Fruit fly (Drosophila melanogaster) whole organism, wandering third instar larva: Measurements from ENCODE around the gene Est-Q.

ENCODE experiments used
- CG32264 ChIP-seq: fragments of 200-800 bp; sonication (Bioruptor generic); optimal IDR thresholded peaks from 2 replicates; lab custom pipeline; 2016; ENCODE audit warnings: missing biosample characterization, missing genetic modification characterization
- Dfd ChIP-seq: fragments of >200 bp; optimal IDR thresholded peaks from 2 replicates; lab custom pipeline; 2017; ENCODE audit warnings: missing biosample characterization, missing genetic modification characterization
- Myc ChIP-seq: fragments of >200 bp; optimal IDR thresholded peaks from 2 replicates; lab custom pipeline; 2017
- dsf ChIP-seq: sonication (Bioruptor generic); optimal IDR thresholded peaks from 2 replicates; lab custom pipeline; 2016; ENCODE audit warnings: missing biosample characterization, missing genetic modification characterization, borderline replicate concordance
- h ChIP-seq: fragments of 200-800 bp; sonication (Bioruptor generic); optimal IDR thresholded peaks from 3 replicates; lab custom pipeline; 2016; ENCODE audit warnings: missing biosample characterization, mild to moderate bottlenecking, missing genetic modification characterization
- sage ChIP-seq: fragments of 200-800 bp; sonication (Bioruptor generic); optimal IDR thresholded peaks from 2 replicates; lab custom pipeline; 2016; ENCODE audit warnings: missing biosample characterization, mild to moderate bottlenecking, missing genetic modification characterization

- no peak for TF ChIP-seq h
- TF ChIP-seq Dfd (GFP tag; lab: Kevin White, UChicago) = no peak
- TF ChIP-seq sage (GFP tag; lab: Kevin White, UChicago) = no peak
- TF ChIP-seq Myc (lab: Kevin White, UChicago) = no peak
- no peak for TF ChIP-seq dsf
- TF ChIP-seq CG32264 = no peak
These were observed 8.4 kb upstream of the Est-Q start, which contains the start of the genes CG7202 and CG7519 for dm6 chr3L:21492723-21493316.
